Worm (Caenorhabditis elegans) whole organism, young adult: ENCODE results near the gene sde-2.

Experiments used
- B0019.2 ChIP-seq: fragments of 200-800 bp; sonication (Bioruptor generic); conservative IDR thresholded peaks from 2 replicates; pipeline ENCODE4 v1.3.6; 2022; ENCODE audit warnings: missing genetic modification reagents, missing genetic modification characterization, missing compliant biosample characterization
- B0035.1 ChIP-seq: sonication (generic microtip); optimal IDR thresholded peaks from 2 replicates; lab custom pipeline; 2016; ENCODE audit warnings: missing genetic modification characterization, mild to moderate bottlenecking, missing compliant biosample characterization, missing genotype, missing genetic modification reagents
- B0336.3 ChIP-seq: fragments of 200-800 bp; sonication (Bioruptor generic); IDR thresholded peaks from 2 replicates; pipeline ENCODE4 v1.3.6; 2022; ENCODE audit warnings: missing genetic modification characterization, missing compliant biosample characterization
- F22D6.2 ChIP-seq: sonication (generic microtip); optimal IDR thresholded peaks from 2 replicates; lab custom pipeline; 2016; ENCODE audit warnings: mild to moderate bottlenecking, missing genetic modification characterization, missing compliant biosample characterization
- F37B4.10 ChIP-seq: fragments of 200-800 bp; sonication (Bioruptor generic); IDR thresholded peaks from 2 replicates; pipeline ENCODE4 v1.3.6; 2022; ENCODE audit warnings: missing genetic modification characterization, missing compliant biosample characterization
- F57C9.4 ChIP-seq: sonication (generic microtip); optimal IDR thresholded peaks from 2 replicates; lab custom pipeline; 2017; ENCODE audit warnings: mild to moderate bottlenecking, missing genetic modification characterization, missing compliant biosample characterization
- K12H6.12 ChIP-seq: fragments of 200-800 bp; sonication (Bioruptor generic); optimal IDR thresholded peaks from 2 replicates; lab custom pipeline; 2018; ENCODE audit warnings: mild to moderate bottlenecking, missing genetic modification characterization, missing compliant biosample characterization
- T26A5.8 ChIP-seq: sonication (generic microtip); optimal IDR thresholded peaks from 2 replicates; lab custom pipeline; 2016; ENCODE audit warnings: missing genetic modification characterization, missing compliant biosample characterization
- Y56A3A.18 ChIP-seq: fragments of 200-800 bp; sonication (Bioruptor generic); IDR thresholded peaks from 2 replicates; pipeline ENCODE4 v1.3.6; 2022; ENCODE audit warnings: missing genetic modification reagents, missing genetic modification characterization, missing compliant biosample characterization
- Y79H2A.3 ChIP-seq: fragments of 200-800 bp; sonication (Bioruptor generic); conservative IDR thresholded peaks from 2 replicates; pipeline ENCODE4 v1.3.6; 2022; ENCODE audit warnings: missing genetic modification reagents, missing genetic modification characterization, missing compliant biosample characterization
- ZK185.1 ChIP-seq: sonication (generic microtip); optimal IDR thresholded peaks from 2 replicates; lab custom pipeline; 2016; ENCODE audit warnings: mild to moderate bottlenecking, missing genetic modification characterization, missing compliant biosample characterization; ENCODE audit not compliant: poor library complexity, severe bottlenecking
- aptf-3 ChIP-seq: fragments of 200-800 bp; sonication (Bioruptor generic); IDR thresholded peaks from 2 replicates; pipeline ENCODE4 v1.3.6; 2022; ENCODE audit warnings: missing genetic modification characterization, missing compliant biosample characterization
- athp-1 ChIP-seq: sonication (generic microtip); optimal IDR thresholded peaks from 2 replicates; lab custom pipeline; 2017; ENCODE audit warnings: mild to moderate bottlenecking, missing genetic modification characterization, missing compliant biosample characterization
- attf-6 ChIP-seq: fragments of 200-800 bp; sonication (Bioruptor generic); IDR thresholded peaks from 2 replicates; pipeline ENCODE4 v1.3.6; 2022; ENCODE audit warnings: missing genetic modification reagents, missing genetic modification characterization, missing compliant biosample characterization
- bed-1 ChIP-seq: fragments of 200-800 bp; sonication (Bioruptor generic); IDR thresholded peaks from 2 replicates; pipeline ENCODE4 v1.3.6; 2022; ENCODE audit warnings: missing genetic modification reagents, missing genetic modification characterization, missing compliant biosample characterization
- ccch-3 ChIP-seq: fragments of 200-800 bp; sonication (Bioruptor generic); optimal IDR thresholded peaks from 2 replicates; lab custom pipeline; 2018; ENCODE audit warnings: mild to moderate bottlenecking, missing genetic modification characterization, missing compliant biosample characterization
- ceh-27 ChIP-seq: fragments of 200-800 bp; sonication (Bioruptor generic); optimal IDR thresholded peaks from 2 replicates; lab custom pipeline; 2018; ENCODE audit warnings: mild to moderate bottlenecking, missing genetic modification characterization, moderate library complexity, missing compliant biosample characterization
- ceh-79 ChIP-seq: sonication (generic microtip); optimal IDR thresholded peaks from 2 replicates; lab custom pipeline; 2017; ENCODE audit warnings: mild to moderate bottlenecking, missing genetic modification characterization, missing compliant biosample characterization
- chd-7 ChIP-seq: sonication (generic microtip); optimal IDR thresholded peaks from 2 replicates; lab custom pipeline; 2016; ENCODE audit warnings: mild to moderate bottlenecking, missing genetic modification characterization, moderate library complexity, missing compliant biosample characterization
- dox-1 ChIP-seq: fragments of 200-800 bp; sonication (Bioruptor generic); IDR thresholded peaks from 2 replicates; pipeline ENCODE4 v1.3.6; 2022; ENCODE audit warnings: missing genetic modification reagents, missing genetic modification characterization, missing compliant biosample characterization
- egrh-3 ChIP-seq: fragments of 200-800 bp; sonication (Bioruptor generic); IDR thresholded peaks from 2 replicates; pipeline ENCODE4 v1.3.6; 2022; ENCODE audit warnings: missing genetic modification reagents, missing genetic modification characterization, missing compliant biosample characterization
- ets-4 ChIP-seq: fragments of 200-800 bp; sonication (Bioruptor generic); optimal IDR thresholded peaks from 2 replicates; lab custom pipeline; 2018; ENCODE audit warnings: mild to moderate bottlenecking, missing genetic modification characterization, missing compliant biosample characterization
- fkh-3 ChIP-seq: sonication (generic microtip); optimal IDR thresholded peaks from 2 replicates; lab custom pipeline; 2016; ENCODE audit warnings: mild to moderate bottlenecking, missing genetic modification characterization, missing compliant biosample characterization
- let-526 ChIP-seq: fragments of 200-800 bp; sonication (Bioruptor generic); IDR thresholded peaks from 2 replicates; pipeline ENCODE4 v1.3.6; 2022; ENCODE audit warnings: missing genetic modification reagents, missing genetic modification characterization, missing compliant biosample characterization
- let-607 ChIP-seq, 2 experiments: fragments of 200-800 bp in 1 of 2; sonication (Bioruptor generic) in 1 of 2; sonication (generic microtip) in 1 of 2; optimal IDR thresholded peaks; 2 replicates each; lab custom pipeline; 2016 to 2018; ENCODE audit warnings: mild to moderate bottlenecking in 2 of 2, missing compliant biosample characterization in 2 of 2, missing genetic modification characterization in 2 of 2, moderate library complexity in 2 of 2, missing genotype in 1 of 2
- lin-26 ChIP-seq: fragments of 200-800 bp; sonication (Bioruptor generic); IDR thresholded peaks from 2 replicates; pipeline ENCODE4 v1.3.6; 2022; ENCODE audit warnings: missing genetic modification reagents, missing genetic modification characterization, missing compliant biosample characterization
- lsy-27 ChIP-seq: sonication (generic microtip); optimal IDR thresholded peaks from 2 replicates; lab custom pipeline; 2017; ENCODE audit warnings: missing genetic modification characterization, mild to moderate bottlenecking, missing compliant biosample characterization, antibody characterized with exemption, missing genotype, borderline replicate concordance; ENCODE audit not compliant: insufficient read depth
- madf-3 ChIP-seq: fragments of 200-800 bp; sonication (Bioruptor generic); IDR thresholded peaks from 2 replicates; pipeline ENCODE4 v1.3.6; 2022; ENCODE audit warnings: missing genetic modification reagents, missing genetic modification characterization, missing compliant biosample characterization
- madf-6 ChIP-seq: fragments of 200-800 bp; sonication (Bioruptor generic); IDR thresholded peaks from 2 replicates; pipeline ENCODE4 v1.3.6; 2022; ENCODE audit warnings: missing genetic modification reagents, missing genetic modification characterization, missing compliant biosample characterization
- madf-8 ChIP-seq: fragments of 200-800 bp; sonication (Bioruptor generic); conservative IDR thresholded peaks from 2 replicates; pipeline ENCODE4 v1.3.6; 2022; ENCODE audit warnings: missing genetic modification reagents, missing genetic modification characterization, missing compliant biosample characterization
- mxl-1 ChIP-seq: sonication (generic microtip); optimal IDR thresholded peaks from 2 replicates; lab custom pipeline; 2016; ENCODE audit warnings: missing genetic modification characterization, missing compliant biosample characterization
- nfyb-1 ChIP-seq: fragments of 200-800 bp; sonication (Bioruptor generic); IDR thresholded peaks from 2 replicates; pipeline ENCODE4 v1.3.6; 2022; ENCODE audit warnings: missing genetic modification reagents, missing genetic modification characterization, missing compliant biosample characterization
- nhr-90 ChIP-seq: sonication (generic microtip); optimal IDR thresholded peaks from 2 replicates; lab custom pipeline; 2016; ENCODE audit warnings: missing genotype, mild to moderate bottlenecking, missing genetic modification characterization, missing compliant biosample characterization
- snpc-1.1 ChIP-seq: sonication (generic microtip); optimal IDR thresholded peaks from 2 replicates; lab custom pipeline; 2017; ENCODE audit warnings: missing genetic modification characterization, mild to moderate bottlenecking, missing compliant biosample characterization, antibody characterized with exemption, moderate library complexity, missing genotype, missing genetic modification reagents; ENCODE audit not compliant: insufficient read depth
- snpc-3.4 ChIP-seq: sonication (generic microtip); optimal IDR thresholded peaks from 2 replicates; lab custom pipeline; 2017; ENCODE audit warnings: missing genetic modification characterization, mild to moderate bottlenecking, missing compliant biosample characterization, antibody characterized with exemption, moderate library complexity, missing genotype, missing genetic modification reagents
- somi-1 ChIP-seq: fragments of 200-800 bp; sonication (Bioruptor generic); optimal IDR thresholded peaks from 2 replicates; lab custom pipeline; 2018; ENCODE audit warnings: mild to moderate bottlenecking, missing genetic modification characterization, missing compliant biosample characterization
- sptf-2 ChIP-seq: fragments of 200-800 bp; sonication (Bioruptor generic); optimal IDR thresholded peaks from 2 replicates; lab custom pipeline; 2018; ENCODE audit warnings: mild to moderate bottlenecking, missing genetic modification characterization, missing compliant biosample characterization
- tbp1 ChIP-seq: fragments of 200-800 bp; sonication (Bioruptor generic); optimal IDR thresholded peaks from 2 replicates; lab custom pipeline; 2018; ENCODE audit warnings: mild to moderate bottlenecking, missing genetic modification characterization, missing compliant biosample characterization
- tbx-9 ChIP-seq: sonication (generic microtip); optimal IDR thresholded peaks from 2 replicates; lab custom pipeline; 2016; ENCODE audit warnings: borderline replicate concordance, missing genetic modification characterization, inconsistent platforms, missing compliant biosample characterization
- unc-130 ChIP-seq: sonication (generic microtip); optimal IDR thresholded peaks from 2 replicates; lab custom pipeline; 2016; ENCODE audit warnings: missing genetic modification reagents, missing genetic modification characterization, missing compliant biosample characterization
- unc-62 ChIP-seq: fragments of 150-350 bp; optimal IDR thresholded peaks from 2 replicates; lab custom pipeline; 2014; ENCODE audit warnings: missing biosample characterization, missing genetic modification reagents, missing genetic modification characterization
- zfh-2 ChIP-seq: fragments of 200-800 bp; sonication (Bioruptor generic); conservative IDR thresholded peaks from 2 replicates; pipeline ENCODE4 v1.3.6; 2022; ENCODE audit warnings: missing genetic modification reagents, missing genetic modification characterization, missing compliant biosample characterization
- ztf-22 ChIP-seq: fragments of 200-800 bp; sonication (Bioruptor generic); optimal IDR thresholded peaks from 2 replicates; lab custom pipeline; 2018; ENCODE audit warnings: mild to moderate bottlenecking, missing genetic modification characterization, moderate library complexity, missing compliant biosample characterization
- ztf-25 ChIP-seq: fragments of 200-800 bp; sonication (Bioruptor generic); IDR thresholded peaks from 2 replicates; pipeline ENCODE4 v1.3.6; 2022; ENCODE audit warnings: missing genetic modification reagents, missing genetic modification characterization, missing compliant biosample characterization
- ztf-28 ChIP-seq: fragments of 200-800 bp; sonication (Bioruptor generic); IDR thresholded peaks from 2 replicates; pipeline ENCODE4 v1.3.6; 2022; ENCODE audit warnings: missing genetic modification reagents, missing genetic modification characterization, missing compliant biosample characterization
- ztf-6 ChIP-seq: fragments of 200-800 bp; sonication (Bioruptor generic); IDR thresholded peaks from 2 replicates; pipeline ENCODE4 v1.3.6; 2022; ENCODE audit warnings: missing genetic modification reagents, missing genetic modification characterization, missing compliant biosample characterization

Gene sde-2

DNA sequence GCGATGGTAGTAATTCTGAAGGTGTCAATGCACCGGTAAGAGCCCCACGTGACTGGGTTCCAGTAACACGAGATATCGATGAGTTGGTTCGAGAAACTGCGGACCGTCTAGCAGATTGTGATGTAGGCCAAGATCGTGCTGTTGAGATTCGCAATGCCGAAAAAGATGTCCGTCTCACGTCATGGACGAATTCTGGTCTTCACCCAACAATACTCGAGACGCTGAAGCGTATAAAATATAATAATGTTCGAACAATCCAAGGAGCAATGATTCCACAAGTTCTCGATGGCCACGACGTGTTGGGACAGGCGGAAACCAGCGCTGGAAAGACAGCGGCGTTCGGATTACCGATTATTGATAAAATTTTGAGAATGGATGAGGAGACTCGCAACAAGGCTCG lies 39.1 kb downstream of the sde-2 start:
- TF ChIP-seq madf-6 (GFP tag; lab: Robert Waterston, UW): no peak
- TF ChIP-seq ztf-28 (GFP tag; lab: Robert Waterston, UW): no peak

DNA sequence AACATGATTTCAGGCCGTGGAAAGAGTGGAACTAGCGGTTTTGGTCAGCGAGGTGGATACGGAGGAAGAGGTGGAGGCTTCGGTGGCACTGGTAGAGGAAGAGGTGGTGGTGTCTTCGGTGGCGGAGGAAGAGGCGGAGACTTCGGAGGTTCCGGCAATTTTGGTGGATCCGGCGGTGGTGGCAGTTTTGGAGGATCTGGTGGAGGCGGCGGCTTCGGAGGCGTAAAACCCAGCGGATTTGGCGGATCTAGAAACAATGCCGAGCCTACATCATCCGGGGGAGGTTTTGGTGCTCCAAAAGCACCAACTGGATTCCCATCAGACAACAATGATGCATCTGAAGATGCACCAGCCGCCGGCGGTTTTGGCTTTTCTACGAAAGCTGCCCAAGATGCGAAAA lies 41.0 kb downstream of the sde-2 start:
- TF ChIP-seq chd-7 (tag; lab: Kevin White, UChicago) (no peak), madf-3 (GFP tag; lab: Robert Waterston, UW) (0 out of 2 replicates have a peak, but pooled peaks have one; percentile 50), F22D6.2 (tag; lab: Kevin White, UChicago) (no peak), ets-4 (GFP tag; lab: Kevin White, UChicago) (no peak), B0019.2 (GFP tag; lab: Robert Waterston, UW) (no peak), Y56A3A.18 (GFP tag; lab: Robert Waterston, UW) (no peak), sptf-2 (no peak), bed-1 (GFP tag; lab: Robert Waterston, UW) (no peak), snpc-1.1 (tag; lab: Kevin White, UChicago) (no peak), T26A5.8 (no peak), let-526 (GFP tag; lab: Robert Waterston, UW) (no peak), F57C9.4 (no peak), mxl-1 (no peak), ccch-3 (GFP tag; lab: Kevin White, UChicago) (no peak), attf-6 (GFP tag; lab: Robert Waterston, UW) (no peak), snpc-3.4 (no peak), nfyb-1 (peak; percentile 12; the same call in 1 of the 2 replicates), egrh-3 (peak; percentile 82; the same call in 1 of the 2 replicates), somi-1 (no peak), madf-6 (GFP tag; lab: Robert Waterston, UW) (no peak), aptf-3 (GFP tag; lab: Robert Waterston, UW) (no peak), ztf-25 (GFP tag; lab: Robert Waterston, UW) (no peak), ZK185.1 (tag; lab: Kevin White, UChicago) (no peak), B0035.1 (no peak), ceh-27 (GFP tag; lab: Kevin White, UChicago) (no peak), let-607 (tag; optimal IDR thresholded peaks at IDR 0.05; lab: Kevin White, UChicago) (no peak), nhr-90 (tag; lab: Kevin White, UChicago) (no peak), madf-8 (GFP tag; lab: Robert Waterston, UW) (no peak), athp-1 (no peak), zfh-2 (GFP tag; lab: Robert Waterston, UW) (peak; percentile 90), ztf-6 (no peak), ztf-22 (GFP tag; lab: Kevin White, UChicago) (no peak), tbp1 (GFP tag; lab: Kevin White, UChicago) (no peak), dox-1 (GFP tag; lab: Robert Waterston, UW) (no peak)

DNA sequence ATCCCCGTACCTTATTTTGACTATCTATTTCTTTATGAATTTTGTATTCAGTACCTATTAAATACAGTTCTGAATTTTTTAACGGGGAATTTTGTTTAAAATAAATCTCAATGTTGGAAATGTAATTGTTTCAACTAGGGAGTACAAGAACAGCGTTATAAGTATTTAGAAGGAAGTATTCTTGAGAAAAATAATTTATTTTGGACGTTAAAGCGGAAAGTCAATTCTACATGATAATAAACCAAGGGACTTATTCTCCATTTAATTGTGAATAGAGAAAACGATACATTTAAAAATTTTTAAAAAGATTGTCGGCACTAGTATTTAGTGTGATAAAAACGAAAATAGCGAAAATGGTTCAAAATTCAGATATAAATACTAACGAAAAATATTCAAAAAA lies 41.8 kb downstream of the sde-2 start:
- TF ChIP-seq tbx-9 (tag; lab: Kevin White, UChicago) (no peak), unc-62 (no peak), lsy-27 (tag; lab: Kevin White, UChicago) (no peak), unc-130 (peak; percentile 7), madf-8 (GFP tag; lab: Robert Waterston, UW) (peak; percentile 34; the same call in 1 of the 2 replicates), fkh-3 (tag; lab: Kevin White, UChicago) (no peak), lin-26 (peak; percentile 76), T26A5.8 (peak; percentile 4), ceh-79 (tag; lab: Kevin White, UChicago) (no peak), dox-1 (GFP tag; lab: Robert Waterston, UW) (no peak), Y79H2A.3 (GFP tag; lab: Robert Waterston, UW) (0 out of 2 replicates have a peak, but pooled peaks have one; percentile 42), sptf-2 (no peak), B0336.3 (GFP tag; lab: Robert Waterston, UW) (peak; percentile 12; the same call in 1 of the 2 replicates), nfyb-1 (0 out of 2 replicates have a peak, but pooled peaks have one; percentile 22), F37B4.10 (GFP tag; lab: Robert Waterston, UW) (no peak), F22D6.2 (tag; lab: Kevin White, UChicago) (no peak), K12H6.12 (tag; lab: Kevin White, UChicago) (no peak), F57C9.4 (no peak)
